Worm (Caenorhabditis elegans): ENCODE results near the gene C09B8.4.
A peak's percentile ranks its signal among the peaks of the same experiment; 100 is the strongest.

The C09B8.4 gene

ce11 chrX:5994004-5994403 lies 25.7 kb downstream of the C09B8.4 start:
- TF ChIP-seq ces-1 (GFP tag; optimal IDR thresholded peaks at IDR 0.05) = peak; percentile 6
- no peak for TF ChIP-seq ztf-11 (tag; optimal IDR thresholded peaks at IDR 0.05)
- peak; percentile 62 for TF ChIP-seq ham-2 (GFP tag; optimal IDR thresholded peaks at IDR 0.05)
- TF ChIP-seq pha-4 (tag; optimal IDR thresholded peaks at IDR 0.05) = no peak
- no peak for TF ChIP-seq lsy-2 (tag; optimal IDR thresholded peaks at IDR 0.05)
- TF ChIP-seq nhr-237 (tag; optimal IDR thresholded peaks at IDR 0.05) = no peak
- TF ChIP-seq nhr-76 (tag; optimal IDR thresholded peaks at IDR 0.05) = no peak
- no peak for TF ChIP-seq nhr-28 (tag; optimal IDR thresholded peaks at IDR 0.05)

ce11 chrX:5992770-5993169 lies 27.0 kb downstream of the C09B8.4 start, which contains the start of gene F22F4.5:
Gene F22F4.5 (minus strand): TSS chrX:5992870.
- no peak for TF ChIP-seq blmp-1 (tag; optimal IDR thresholded peaks at IDR 0.05)
- no peak for TF ChIP-seq ceh-43 (GFP tag; optimal IDR thresholded peaks at IDR 0.05)
- no peak for TF ChIP-seq sptf-1 (tag; optimal IDR thresholded peaks at IDR 0.05)
- no peak for TF ChIP-seq ces-1 (GFP tag; optimal IDR thresholded peaks at IDR 0.05)
- TF ChIP-seq nhr-28 (tag; optimal IDR thresholded peaks at IDR 0.05) = no peak
- TF ChIP-seq lsy-2 (tag; optimal IDR thresholded peaks at IDR 0.05) = no peak
- TF ChIP-seq ceh-83 (GFP tag; optimal IDR thresholded peaks at IDR 0.05) = no peak
- TF ChIP-seq cnd-1 (tag; optimal IDR thresholded peaks at IDR 0.05) = no peak
- TF ChIP-seq ceh-39 (tag; optimal IDR thresholded peaks at IDR 0.05) = no peak
- TF ChIP-seq unc-39 (tag; optimal IDR thresholded peaks at IDR 0.05) = no peak
- TF ChIP-seq bed-3 (GFP tag; optimal IDR thresholded peaks at IDR 0.05) = no peak

- TF ChIP-seq nhr-2 (tag; optimal IDR thresholded peaks at IDR 0.05) (no peak), mep-1 (tag; optimal IDR thresholded peaks at IDR 0.05) (no peak), sptf-1 (tag; optimal IDR thresholded peaks at IDR 0.05) (no peak), blmp-1 (tag; optimal IDR thresholded peaks at IDR 0.05) (no peak)
Observed at ce11 chrX:5987910-5988309, 31.8 kb downstream of the C09B8.4 start.

- TF ChIP-seq M03D4.4 (tag; optimal IDR thresholded peaks at IDR 0.05) (no peak), snpc-4 (tag; optimal IDR thresholded peaks at IDR 0.05) (no peak), cnd-1 (tag; optimal IDR thresholded peaks at IDR 0.05) (no peak), tbx-8 (GFP tag; optimal IDR thresholded peaks at IDR 0.05) (no peak), ztf-11 (tag; optimal IDR thresholded peaks at IDR 0.05) (no peak), ceh-39 (tag; optimal IDR thresholded peaks at IDR 0.05) (no peak), nhr-28 (tag; optimal IDR thresholded peaks at IDR 0.05) (no peak), bed-3 (GFP tag; optimal IDR thresholded peaks at IDR 0.05) (no peak)
Observed at ce11 chrX:5985720-5986119, 34.0 kb downstream of the C09B8.4 start.

ce11 chrX:5984581-5985039 lies 35.1 kb downstream of the C09B8.4 start, which contains the start of gene klp-13:
Gene klp-13 (plus strand): TSS chrX:5984989.
- TF ChIP-seq mep-1 (tag; optimal IDR thresholded peaks at IDR 0.05) = peak; percentile 85
- no peak for TF ChIP-seq nhr-76 (tag; optimal IDR thresholded peaks at IDR 0.05)
- peak; percentile 51 for TF ChIP-seq lsy-2 (tag; optimal IDR thresholded peaks at IDR 0.05)
- no peak for TF ChIP-seq elt-1 (tag; optimal IDR thresholded peaks at IDR 0.05; ENCODE audit: borderline replicate concordance, insufficient read depth)
- TF ChIP-seq unc-120 (tag; optimal IDR thresholded peaks at IDR 0.05; ENCODE audit: poor library complexity, severe bottlenecking) = peak; percentile 80
- peak; percentile 11 for TF ChIP-seq nhr-12 (tag; optimal IDR thresholded peaks at IDR 0.05)
- TF ChIP-seq hlh-1 (tag; optimal IDR thresholded peaks at IDR 0.05) = peak; percentile 80
- peak; percentile 55 for TF ChIP-seq unc-62 (GFP tag; optimal IDR thresholded peaks at IDR 0.05)
- no peak for TF ChIP-seq bed-3 (GFP tag; optimal IDR thresholded peaks at IDR 0.05)
- no peak for TF ChIP-seq cnd-1 (tag; optimal IDR thresholded peaks at IDR 0.05)
- peak; percentile 33 for TF ChIP-seq pha-4 (tag; optimal IDR thresholded peaks at IDR 0.05)
- no peak for TF ChIP-seq ceh-39 (tag; optimal IDR thresholded peaks at IDR 0.05)
- peak; percentile 51 for TF ChIP-seq lin-13 (tag; optimal IDR thresholded peaks at IDR 0.05)
- TF ChIP-seq drap-1 (GFP tag; optimal IDR thresholded peaks at IDR 0.05) = peak; percentile 62
- no peak for TF ChIP-seq blmp-1 (tag; optimal IDR thresholded peaks at IDR 0.05)
- peak; percentile 76 for TF ChIP-seq mls-2 (tag; optimal IDR thresholded peaks at IDR 0.05)
- no peak for TF ChIP-seq elt-3 (tag; optimal IDR thresholded peaks at IDR 0.05)
- no peak for TF ChIP-seq M03D4.4 (tag; optimal IDR thresholded peaks at IDR 0.05)
- peak; percentile 85 for TF ChIP-seq nhr-237 (tag; optimal IDR thresholded peaks at IDR 0.05)
- no peak for TF ChIP-seq mab-5 (tag; optimal IDR thresholded peaks at IDR 0.05)
- peak; percentile 95 for TF ChIP-seq ham-2 (GFP tag; optimal IDR thresholded peaks at IDR 0.05)
- TF ChIP-seq ces-1 (GFP tag; optimal IDR thresholded peaks at IDR 0.05) = peak; percentile 70
- TF ChIP-seq sem-2 (GFP tag; optimal IDR thresholded peaks at IDR 0.05) = no peak
- TF ChIP-seq nhr-28 (tag; optimal IDR thresholded peaks at IDR 0.05) = no peak
- peak; percentile 75 for TF ChIP-seq sptf-1 (tag; optimal IDR thresholded peaks at IDR 0.05)

Measured in whole organism, mixed stage, embryonic.